Worm (Caenorhabditis elegans) whole organism, late embryonic: ENCODE measurements around the gene dgtr-1.

ENCODE experiments used
- ahr-1 ChIP-seq: sonication (generic microtip); optimal IDR thresholded peaks from 2 replicates; lab custom pipeline; 2016; ENCODE audit warnings: missing genetic modification characterization, missing compliant biosample characterization
- ceh-19 ChIP-seq: fragments of 200-800 bp; sonication (Bioruptor generic); optimal IDR thresholded peaks from 2 replicates; lab custom pipeline; 2018; ENCODE audit warnings: mild to moderate bottlenecking, missing genetic modification characterization, missing compliant biosample characterization
- madf-2 ChIP-seq: sonication (generic microtip); optimal IDR thresholded peaks from 2 replicates; lab custom pipeline; 2017; ENCODE audit warnings: missing genetic modification characterization, missing compliant biosample characterization
- sdc-2 ChIP-seq: sonication (generic microtip); optimal IDR thresholded peaks from 2 replicates; lab custom pipeline; 2016; ENCODE audit warnings: missing genotype, missing genetic modification characterization, missing compliant biosample characterization

DNA sequence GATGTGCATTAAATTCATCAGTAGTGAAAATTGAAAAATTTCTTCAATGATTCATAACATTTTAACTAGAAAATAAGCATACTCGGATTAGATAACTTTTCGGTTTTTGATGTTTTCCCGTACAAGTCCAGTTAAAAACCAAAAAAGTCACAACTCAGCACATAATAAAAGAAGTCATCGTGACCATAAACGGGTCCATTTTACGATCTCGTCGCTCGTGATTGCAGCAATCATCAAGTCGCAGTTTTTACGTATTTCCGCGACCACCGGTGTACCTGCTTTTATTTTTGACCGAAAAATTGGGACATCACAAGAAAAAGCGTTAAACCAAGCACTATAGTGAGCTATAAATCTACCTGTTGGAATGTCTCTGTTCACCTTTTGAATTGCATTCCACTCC lies 35.7 kb upstream of the dgtr-1 start:
- TF ChIP-seq madf-2 (tag; lab: Kevin White, UChicago): no peak
- TF ChIP-seq sdc-2 (tag; lab: Kevin White, UChicago): no peak
- TF ChIP-seq ahr-1 (tag; lab: Kevin White, UChicago): no peak
- TF ChIP-seq ceh-19 (GFP tag; lab: Kevin White, UChicago): no peak
